Worm (Caenorhabditis elegans): ENCODE measurements around the gene F43C11.1.
A peak's percentile ranks its signal among the peaks of the same experiment; 100 is the strongest.

F43C11.1 gene

ce11 chrII:2340974-2341373 is 15.9 kb upstream of the F43C11.1 start:
- TF ChIP-seq ceh-9 (tag; optimal IDR thresholded peaks at IDR 0.05) (no peak), rnt-1 (tag; optimal IDR thresholded peaks at IDR 0.05) (peak; percentile 92), nfya-1 (tag; optimal IDR thresholded peaks at IDR 0.05) (peak; percentile 28)

- TF ChIP-seq tbx-7 (tag; optimal IDR thresholded peaks at IDR 0.05) (no peak), ceh-2 (tag; optimal IDR thresholded peaks at IDR 0.05) (no peak), ceh-6 (GFP tag; optimal IDR thresholded peaks at IDR 0.05) (no peak), lim-6 (tag; optimal IDR thresholded peaks at IDR 0.05) (no peak), ceh-24 (tag; optimal IDR thresholded peaks at IDR 0.05) (no peak), hlh-6 (tag; optimal IDR thresholded peaks at IDR 0.05) (no peak)
Observed at ce11 chrII:2341515-2341914, 15.4 kb upstream of the F43C11.1 start, which contains the start of gene enri-1. Gene enri-1, minus strand, starts transcription at chrII:2341615.

DNA sequence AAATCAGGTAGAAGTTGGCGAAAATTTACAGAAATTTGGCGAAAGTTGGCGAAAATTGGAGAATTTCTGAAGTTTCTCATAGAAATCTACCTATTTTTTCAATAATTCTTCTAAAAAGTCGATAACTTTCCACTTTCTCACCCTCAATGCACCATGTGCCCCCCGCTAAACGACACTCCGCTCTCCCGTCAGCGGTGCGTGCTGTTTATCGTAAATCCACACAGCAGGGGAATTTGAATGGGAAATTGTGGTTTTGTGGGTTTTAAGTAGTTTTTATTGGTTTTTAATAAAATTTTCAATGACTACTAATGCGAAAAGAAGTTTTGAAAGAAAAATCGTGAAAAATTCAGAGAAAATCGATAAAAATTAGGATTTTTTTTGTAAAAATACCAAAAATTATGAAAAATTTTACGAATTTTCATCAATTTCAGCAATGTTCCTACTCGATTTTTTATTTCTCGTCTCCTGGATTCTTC is 14.9 kb upstream of the F43C11.1 start, which contains the start of gene F43C11.6:
TSS of gene F43C11.6 (plus strand) at position 426 of the 476 bp plus-strand sequence.
- peak; percentile 28 for TF ChIP-seq rnt-1 (tag; optimal IDR thresholded peaks at IDR 0.05)
- peak; percentile 12 for TF ChIP-seq ceh-31 (tag; optimal IDR thresholded peaks at IDR 0.05)
- TF ChIP-seq ceh-48 (tag; optimal IDR thresholded peaks at IDR 0.05): peak; percentile 20
- no peak for TF ChIP-seq unc-86 (tag; optimal IDR thresholded peaks at IDR 0.05)
- no peak for TF ChIP-seq hlh-13 (GFP tag; optimal IDR thresholded peaks at IDR 0.05)
- no peak for TF ChIP-seq ceh-18 (tag; optimal IDR thresholded peaks at IDR 0.05)

DNA sequence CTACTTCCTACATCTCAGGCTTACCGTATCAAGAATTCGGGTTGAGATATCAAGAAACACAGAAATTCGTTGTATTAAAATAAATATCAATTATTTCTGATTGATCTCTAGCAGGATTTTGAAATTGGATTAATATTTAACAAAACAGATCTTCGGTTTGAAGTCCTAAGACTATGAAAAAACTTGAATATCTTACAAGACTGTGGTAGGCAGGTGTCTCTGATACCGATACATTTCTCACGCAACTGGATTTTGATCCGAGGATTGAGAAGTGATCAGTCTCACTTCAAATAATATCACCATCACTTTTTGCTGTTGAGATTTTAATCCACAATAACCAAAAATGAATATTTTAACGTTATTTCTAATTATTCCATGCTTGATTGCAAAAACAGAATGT is 10.2 kb upstream of the F43C11.1 start, which contains the start of gene F43C11.4:
TSS of gene F43C11.4 (plus strand) at position 301 of the 400 bp plus-strand sequence.
- TF ChIP-seq pat-9 (tag; optimal IDR thresholded peaks at IDR 0.05) (no peak), ama-1 (optimal IDR thresholded peaks at IDR 0.05) (no peak), ztf-16 (tag; optimal IDR thresholded peaks at IDR 0.05) (no peak), ceh-34 (tag; optimal IDR thresholded peaks at IDR 0.05) (no peak), ceh-9 (tag; optimal IDR thresholded peaks at IDR 0.05) (no peak), ceh-22 (tag; optimal IDR thresholded peaks at IDR 0.05) (no peak), ttx-3 (tag; optimal IDR thresholded peaks at IDR 0.05) (no peak), ceh-2 (tag; optimal IDR thresholded peaks at IDR 0.05) (no peak)

ce11 chrII:2352546-2352945 is 4.3 kb upstream of the F43C11.1 start, which contains the start of gene F43C11.10:
Gene F43C11.10, minus strand, starts transcription at chrII:2352646.
- TF ChIP-seq F13H6.1 (tag; optimal IDR thresholded peaks at IDR 0.05): no peak
- no peak for TF ChIP-seq madf-2 (tag; optimal IDR thresholded peaks at IDR 0.05)
- TF ChIP-seq nhr-232 (tag; optimal IDR thresholded peaks at IDR 0.05): no peak
- TF ChIP-seq pha-2 (tag; optimal IDR thresholded peaks at IDR 0.05): no peak
- no peak for TF ChIP-seq ceh-48 (tag; optimal IDR thresholded peaks at IDR 0.05)

DNA sequence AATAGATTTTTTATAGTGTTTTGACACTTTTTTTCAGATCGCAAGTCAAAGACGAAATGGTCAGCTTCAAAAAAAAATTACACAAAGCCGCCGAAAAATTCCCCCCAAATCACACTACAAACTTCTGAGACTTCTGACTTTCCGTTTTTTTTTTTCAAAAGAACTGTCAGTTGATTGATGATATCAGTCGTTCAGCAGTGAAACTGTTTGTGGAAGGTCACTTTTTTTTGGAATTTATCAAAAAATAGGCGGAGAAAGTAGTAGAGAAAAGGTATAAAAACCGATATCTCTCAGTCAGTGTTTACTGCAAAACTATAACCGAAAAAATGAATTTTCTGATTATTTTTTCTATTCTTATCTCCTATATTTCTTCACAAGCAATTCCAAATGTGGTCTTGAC is 3.9 kb upstream of the F43C11.1 start, which contains the start of gene F43C11.3:
TSS of gene F43C11.3 (plus strand) at position 301 of the 400 bp plus-strand sequence.
- TF ChIP-seq ceh-45 (GFP tag; IDR thresholded peaks at IDR 0.05) (no peak), unc-86 (tag; optimal IDR thresholded peaks at IDR 0.05) (no peak), K09A11.1 (tag; optimal IDR thresholded peaks at IDR 0.05; ENCODE audit: insufficient read depth) (no peak), F13H6.1 (tag; optimal IDR thresholded peaks at IDR 0.05) (no peak), K02D7.2 (tag; optimal IDR thresholded peaks at IDR 0.05) (no peak), odd-2 (tag; optimal IDR thresholded peaks at IDR 0.05) (no peak), hlh-8 (tag; optimal IDR thresholded peaks at IDR 0.05) (no peak)

DNA sequence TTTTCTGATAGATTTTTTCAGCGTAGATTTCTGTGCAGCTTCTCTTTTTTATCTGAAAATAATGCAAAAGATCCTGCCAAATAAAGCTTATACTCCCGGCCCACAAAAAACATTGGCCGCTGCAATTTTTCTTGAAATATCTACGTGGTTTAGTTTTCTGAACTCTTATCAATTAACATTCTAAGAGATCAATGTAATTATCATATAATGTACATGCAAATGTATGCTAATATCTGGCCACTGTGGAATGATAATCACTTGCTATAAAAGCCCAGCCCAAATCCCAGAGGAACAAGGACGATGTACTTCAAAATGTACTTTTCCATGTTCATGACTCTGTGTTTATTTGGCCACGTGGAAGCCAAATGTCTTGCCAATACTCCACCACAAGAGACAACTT is 2.4 kb upstream of the F43C11.1 start, which contains the start of gene F43C11.2:
TSS of gene F43C11.2 (plus strand) at position 301 of the 400 bp plus-strand sequence.
- TF ChIP-seq ceh-14 (tag; optimal IDR thresholded peaks at IDR 0.05): no peak
- TF ChIP-seq unc-3 (GFP tag; conservative IDR thresholded peaks at IDR 0.05): no peak
- no peak for TF ChIP-seq unc-3 (tag; optimal IDR thresholded peaks at IDR 0.05)
- no peak for TF ChIP-seq sox-4 (tag; optimal IDR thresholded peaks at IDR 0.05)
- no peak for TF ChIP-seq Y22D7AL.16 (tag; optimal IDR thresholded peaks at IDR 0.05)
- no peak for TF ChIP-seq hlh-8 (tag; optimal IDR thresholded peaks at IDR 0.05)
- no peak for TF ChIP-seq ceh-34 (tag; optimal IDR thresholded peaks at IDR 0.05)
- TF ChIP-seq nhr-11 (tag; optimal IDR thresholded peaks at IDR 0.05): no peak
- TF ChIP-seq pag-3 (tag; optimal IDR thresholded peaks at IDR 0.05; ENCODE audit: borderline replicate concordance): no peak
- TF ChIP-seq ceh-19 (GFP tag; optimal IDR thresholded peaks at IDR 0.05): no peak
- no peak for TF ChIP-seq eyg-1 (tag; optimal IDR thresholded peaks at IDR 0.05)

All from whole organism, late embryonic.